Worm (Caenorhabditis elegans) whole organism, dauer: ENCODE measurements around the gene dnj-15.

Source experiments
- unc-62 ChIP-seq: sonication (generic microtip); optimal IDR thresholded peaks from 2 replicates; lab custom pipeline; 2017; ENCODE audit warnings: missing biosample characterization, missing genetic modification reagents, missing genetic modification characterization

Gene dnj-15

ce11 chrIV:4225851-4226250, 49.7 kb downstream of the dnj-15 start, which contains the start of gene srbc-71:
srbc-71 (minus strand) TSS chrIV:4225951.
- TF ChIP-seq unc-62 (GFP tag; lab: Kevin White, UChicago): no peak

DNA sequence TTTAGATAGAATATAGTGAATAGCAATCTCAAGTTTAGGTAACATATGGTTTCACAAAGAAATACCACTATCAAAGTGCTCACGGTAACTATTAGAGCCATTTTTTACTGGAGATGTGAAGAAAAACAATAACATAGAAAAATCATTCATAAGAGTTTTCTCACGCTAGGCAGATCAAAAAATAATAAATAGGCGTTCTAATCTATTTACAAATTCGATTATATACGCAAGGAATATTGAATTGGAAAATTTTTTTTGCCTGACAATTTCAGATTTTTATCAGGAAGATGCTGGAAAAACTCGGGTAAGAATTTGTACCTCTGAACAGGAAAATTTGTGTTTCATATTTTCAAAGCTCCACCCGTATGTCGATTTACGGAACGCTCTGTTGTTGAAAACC, 51.7 kb downstream of the dnj-15 start, which contains the start of gene srbc-70:
Gene srbc-70, minus strand, starts transcription at position 101 of the 400 bp plus-strand sequence.
- TF ChIP-seq unc-62 (GFP tag; lab: Kevin White, UChicago): no peak
